Fruit fly (Drosophila melanogaster) Kc167 (cell line): ENCODE results near the gene CG10602.

Experiments
- Myc ChIP-seq: fragments of >200 bp; optimal IDR thresholded peaks from 2 replicates; lab custom pipeline; 2017; ENCODE audit warnings: missing external identifiers
- Sin3A ChIP-seq: fragments of >200 bp; optimal IDR thresholded peaks from 2 replicates; lab custom pipeline; 2018; ENCODE audit warnings: missing external identifiers
- h ChIP-seq: fragments of >200 bp; optimal IDR thresholded peaks from 3 replicates; lab custom pipeline; 2018; ENCODE audit warnings: missing external identifiers

DNA sequence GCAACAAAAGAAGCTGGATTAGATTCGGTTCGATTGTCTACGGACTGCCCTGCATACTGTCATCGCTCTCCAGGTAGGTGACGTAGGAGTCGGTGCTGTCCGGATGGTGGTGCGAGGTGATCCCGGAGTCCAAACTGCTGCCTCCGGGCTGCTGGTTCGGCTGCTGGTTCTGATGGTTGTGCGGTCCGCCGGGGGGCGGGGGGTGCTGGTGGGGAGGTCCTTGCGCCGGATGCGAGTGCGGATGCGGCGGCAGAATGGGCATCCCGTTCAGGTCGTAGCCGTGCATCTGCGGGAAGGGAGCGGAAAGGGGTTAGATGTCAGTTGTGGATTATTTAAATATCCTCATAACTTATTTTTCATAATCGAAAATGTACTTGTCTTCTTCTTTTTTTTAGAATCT, 1.9 kb upstream of the CG10602 start:
- TF ChIP-seq Myc (lab: Kevin White, UChicago): no peak
- no peak for TF ChIP-seq Sin3A (lab: Kevin White, UChicago)
- no peak for TF ChIP-seq h
